Worm (Caenorhabditis elegans) whole organism, L4 larva: ENCODE measurements around the gene str-84.

Experiments used
- F37D6.2 ChIP-seq: sonication (generic microtip); optimal IDR thresholded peaks from 2 replicates; lab custom pipeline; 2016; ENCODE audit warnings: mild to moderate bottlenecking, missing genetic modification characterization, missing compliant biosample characterization
- F44E2.7 ChIP-seq: fragments of 200-800 bp; sonication (Bioruptor generic); IDR thresholded peaks from 2 replicates; pipeline ENCODE4 v2.1.2; 2022; ENCODE audit warnings: missing genetic modification characterization, missing compliant biosample characterization
- F49E8.2 ChIP-seq: sonication (generic microtip); optimal IDR thresholded peaks from 2 replicates; lab custom pipeline; 2016; ENCODE audit warnings: missing compliant biosample characterization, mild to moderate bottlenecking, missing genetic modification characterization, borderline replicate concordance
- T26A8.4 ChIP-seq: fragments of 200-800 bp; sonication (Bioruptor generic); IDR thresholded peaks from 2 replicates; pipeline ENCODE4 v1.3.6; 2022; ENCODE audit warnings: missing genetic modification characterization, missing compliant biosample characterization
- aha-1 ChIP-seq: fragments of 150-350 bp; peaks from one replicate; lab custom pipeline; 2014; ENCODE audit warnings: missing biosample characterization, missing genetic modification characterization
- ama-1 ChIP-seq: fragments of 150-350 bp; optimal IDR thresholded peaks from 2 replicates; lab custom pipeline; 2014; ENCODE audit warnings: inconsistent platforms, mixed read lengths
- arid-1 ChIP-seq: fragments of 200-800 bp; sonication (Bioruptor generic); conservative IDR thresholded peaks from 2 replicates; pipeline ENCODE4 v1.3.6; 2022; ENCODE audit warnings: missing genetic modification reagents, missing genetic modification characterization, missing compliant biosample characterization
- attf-4 ChIP-seq: sonication (generic microtip); optimal IDR thresholded peaks from 3 replicates; lab custom pipeline; 2017; ENCODE audit warnings: missing biosample characterization, missing genetic modification characterization
- ceh-20 ChIP-seq: fragments of 200-800 bp; sonication (Bioruptor generic); IDR thresholded peaks from 2 replicates; pipeline ENCODE4 v1.3.6; 2022; ENCODE audit warnings: missing genetic modification reagents, missing genetic modification characterization, missing compliant biosample characterization
- ctbp-1 ChIP-seq: fragments of 200-800 bp; sonication (Bioruptor generic); IDR thresholded peaks from 2 replicates; pipeline ENCODE4 v1.3.6; 2022; ENCODE audit warnings: missing genetic modification reagents, missing genetic modification characterization, missing compliant biosample characterization
- daf-16 ChIP-seq, 3 experiments: sonication (generic microtip); optimal IDR thresholded peaks; 2 replicates each; lab custom pipeline; 2016 to 2017; ENCODE audit warnings: missing genetic modification characterization in 3 of 3, missing genetic modification reagents in 3 of 3, mild to moderate bottlenecking in 2 of 3, missing compliant biosample characterization in 2 of 3, missing biosample characterization in 1 of 3, moderate library complexity in 1 of 3
- daf-19 ChIP-seq: fragments of 200-800 bp; sonication (Bioruptor generic); conservative IDR thresholded peaks from 2 replicates; pipeline ENCODE4 v1.3.6; 2022; ENCODE audit warnings: missing genetic modification characterization, missing compliant biosample characterization
- duxl-1 ChIP-seq: sonication (generic microtip); optimal IDR thresholded peaks from 2 replicates; lab custom pipeline; 2016; ENCODE audit warnings: mild to moderate bottlenecking, missing genetic modification characterization, moderate library complexity, missing compliant biosample characterization; ENCODE audit not compliant: poor library complexity
- dve-1 ChIP-seq: sonication (generic microtip); optimal IDR thresholded peaks from 2 replicates; lab custom pipeline; 2017; ENCODE audit warnings: antibody characterized with exemption, mild to moderate bottlenecking, missing genetic modification characterization, missing compliant biosample characterization; ENCODE audit not compliant: insufficient read depth
- egl-43 ChIP-seq: fragments of 200-800 bp; sonication (Bioruptor generic); IDR thresholded peaks from 2 replicates; pipeline ENCODE4 v1.3.6; 2022; ENCODE audit warnings: missing genetic modification reagents, missing genetic modification characterization, missing compliant biosample characterization
- fos-1 ChIP-seq: fragments of 150-350 bp; optimal IDR thresholded peaks from 2 replicates; lab custom pipeline; 2014; ENCODE audit warnings: missing biosample characterization, missing genetic modification characterization
- hlh-11 ChIP-seq: fragments of 200-800 bp; sonication (Bioruptor generic); optimal IDR thresholded peaks from 2 replicates; lab custom pipeline; 2018; ENCODE audit warnings: mild to moderate bottlenecking, missing genetic modification characterization, missing compliant biosample characterization
- hlh-30 ChIP-seq: sonication (generic microtip); optimal IDR thresholded peaks from 2 replicates; lab custom pipeline; 2017; ENCODE audit warnings: antibody characterized with exemption, mild to moderate bottlenecking, missing genetic modification characterization, missing compliant biosample characterization; ENCODE audit not compliant: insufficient read depth
- hmg-1.1 ChIP-seq: fragments of 200-800 bp; sonication (Bioruptor generic); IDR thresholded peaks from 2 replicates; pipeline ENCODE4 v1.3.6; 2022; ENCODE audit warnings: missing genetic modification reagents, missing genetic modification characterization, missing compliant biosample characterization
- lin-1 ChIP-seq: fragments of 200-800 bp; sonication (Bioruptor generic); IDR thresholded peaks from 2 replicates; pipeline ENCODE4 v1.3.6; 2022; ENCODE audit warnings: missing genetic modification reagents, missing genetic modification characterization, missing compliant biosample characterization
- lin-13 ChIP-seq: fragments of 150-350 bp; optimal IDR thresholded peaks from 2 replicates; lab custom pipeline; 2014; ENCODE audit warnings: missing biosample characterization, missing genetic modification reagents, missing genetic modification characterization
- lin-29 ChIP-seq: fragments of 200-800 bp; sonication (Bioruptor generic); IDR thresholded peaks from 2 replicates; pipeline ENCODE4 v1.3.6; 2022; ENCODE audit warnings: missing genetic modification reagents, missing genetic modification characterization, missing compliant biosample characterization
- lsy-2 ChIP-seq, 2 experiments: fragments of 150-350 bp in 1 of 2; sonication (generic microtip) in 1 of 2; optimal IDR thresholded peaks; 2 replicates each; lab custom pipeline; 2014 to 2017; ENCODE audit warnings: missing biosample characterization in 2 of 2, missing genetic modification characterization in 2 of 2
- madf-9 ChIP-seq: fragments of 200-800 bp; sonication (Bioruptor generic); conservative IDR thresholded peaks from 2 replicates; pipeline ENCODE4 v1.3.6; 2022; ENCODE audit warnings: missing genetic modification reagents, missing genetic modification characterization, missing compliant biosample characterization
- mep-1 ChIP-seq: fragments of 150-350 bp; sonication (generic microtip); optimal IDR thresholded peaks from 3 replicates; lab custom pipeline; 2014; ENCODE audit warnings: missing biosample characterization, missing genetic modification characterization
- mes-2 ChIP-seq: sonication (generic microtip); optimal IDR thresholded peaks from 2 replicates; lab custom pipeline; 2016; ENCODE audit warnings: missing genotype, mild to moderate bottlenecking, missing genetic modification characterization, missing compliant biosample characterization; ENCODE audit not compliant: poor library complexity, severe bottlenecking
- mxl-2 ChIP-seq: fragments of 200-800 bp; sonication (Bioruptor generic); conservative IDR thresholded peaks from 2 replicates; pipeline ENCODE4 v1.3.6; 2022; ENCODE audit warnings: missing genetic modification reagents, missing genetic modification characterization, missing compliant biosample characterization
- mxl-3 ChIP-seq: fragments of 200-800 bp; sonication (Bioruptor generic); optimal IDR thresholded peaks from 2 replicates; lab custom pipeline; 2018; ENCODE audit warnings: mild to moderate bottlenecking, missing genetic modification characterization, missing compliant biosample characterization
- nhr-102 ChIP-seq: sonication (generic microtip); optimal IDR thresholded peaks from 2 replicates; lab custom pipeline; 2016; ENCODE audit warnings: mild to moderate bottlenecking, missing genetic modification characterization, moderate library complexity, missing compliant biosample characterization
- nhr-25 ChIP-seq: sonication (generic microtip); optimal IDR thresholded peaks from 2 replicates; lab custom pipeline; 2017; ENCODE audit warnings: missing genetic modification characterization, mild to moderate bottlenecking, missing compliant biosample characterization, antibody characterized with exemption, moderate library complexity, borderline replicate concordance; ENCODE audit not compliant: insufficient read depth
- nhr-28 ChIP-seq: fragments of 150-350 bp; optimal IDR thresholded peaks from 2 replicates; lab custom pipeline; 2014; ENCODE audit warnings: missing biosample characterization, missing genetic modification characterization
- nhr-41 ChIP-seq: fragments of 200-800 bp; sonication (Bioruptor generic); IDR thresholded peaks from 2 replicates; pipeline ENCODE4 v1.3.6; 2022; ENCODE audit warnings: missing genetic modification reagents, missing genetic modification characterization, missing compliant biosample characterization
- nhr-42 ChIP-seq: fragments of 200-800 bp; sonication (Bioruptor generic); IDR thresholded peaks from 2 replicates; pipeline ENCODE4 v1.3.6; 2022; ENCODE audit warnings: missing genetic modification characterization, missing compliant biosample characterization
- php-3 ChIP-seq: fragments of 200-800 bp; sonication (Bioruptor generic); IDR thresholded peaks from 2 replicates; pipeline ENCODE4 v1.3.6; 2022; ENCODE audit warnings: missing genetic modification reagents, missing genetic modification characterization, missing compliant biosample characterization
- sdz-12 ChIP-seq: fragments of 200-800 bp; sonication (Bioruptor generic); optimal IDR thresholded peaks from 2 replicates; lab custom pipeline; 2018; ENCODE audit warnings: mild to moderate bottlenecking, missing genetic modification characterization, missing compliant biosample characterization
- set-16 ChIP-seq: fragments of 200-800 bp; sonication (Bioruptor generic); IDR thresholded peaks from 2 replicates; pipeline ENCODE4 v1.3.6; 2022; ENCODE audit warnings: missing genetic modification reagents, missing genetic modification characterization, missing compliant biosample characterization
- spr-1 ChIP-seq: sonication (generic microtip); optimal IDR thresholded peaks from 2 replicates; lab custom pipeline; 2016; ENCODE audit warnings: mild to moderate bottlenecking, missing genetic modification characterization, missing compliant biosample characterization
- unc-62 ChIP-seq, 3 experiments: fragments of 150-350 bp in 1 of 3; sonication (generic microtip); optimal IDR thresholded peaks in 2 of 3; peaks in 1 of 3; 1 replicate in 1 of 3; 2 replicates in 2 of 3; lab custom pipeline; 2014 to 2017; ENCODE audit warnings: missing biosample characterization in 3 of 3, missing genetic modification characterization in 3 of 3, missing genetic modification reagents in 3 of 3, missing genotype in 1 of 3
- vab-7 ChIP-seq: fragments of 200-800 bp; sonication (Bioruptor generic); IDR thresholded peaks from 2 replicates; pipeline ENCODE4 v1.3.6; 2022; ENCODE audit warnings: missing genetic modification reagents, missing genetic modification characterization, missing compliant biosample characterization
- zag-1 ChIP-seq: fragments of 150-350 bp; optimal IDR thresholded peaks from 2 replicates; lab custom pipeline; 2014; ENCODE audit warnings: missing biosample characterization, missing genetic modification characterization
- zfp-3 ChIP-seq: fragments of 200-800 bp; sonication (Bioruptor generic); conservative IDR thresholded peaks from 2 replicates; pipeline ENCODE4 v1.3.6; 2022; ENCODE audit warnings: missing genetic modification reagents, missing genetic modification characterization, missing compliant biosample characterization
- ztf-11 ChIP-seq: fragments of 150-350 bp; optimal IDR thresholded peaks from 2 replicates; lab custom pipeline; 2014; ENCODE audit warnings: missing biosample characterization, missing genetic modification characterization

str-84 gene

DNA sequence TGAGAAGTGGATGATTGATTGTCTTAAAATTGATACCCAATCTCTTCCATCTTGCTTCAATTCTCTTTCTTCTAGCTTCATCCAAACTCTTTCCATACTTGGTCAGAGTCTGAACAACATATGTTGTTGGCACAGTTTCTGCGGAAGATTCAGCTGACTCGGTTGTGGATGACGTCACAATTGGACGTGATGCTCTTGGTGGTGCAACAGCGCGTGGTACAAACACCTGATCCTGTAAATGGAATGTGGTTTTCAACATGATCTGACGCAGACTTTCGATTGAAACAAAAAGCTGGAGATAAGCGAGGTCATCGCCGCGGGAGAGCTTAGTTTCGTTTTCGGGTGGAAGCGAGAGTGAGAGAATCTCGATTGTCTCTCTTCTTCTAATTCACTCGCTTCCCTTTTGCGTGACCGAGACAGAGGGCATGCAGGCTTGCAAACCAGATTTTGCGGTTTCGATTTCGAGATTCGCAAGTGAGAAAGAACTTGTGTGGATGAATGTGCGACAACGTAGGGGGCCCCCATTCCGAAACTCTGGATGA lies 38.2 kb downstream of the str-84 start:
- peak; percentile 22 for TF ChIP-seq aha-1 (tag; lab: Kevin White, UChicago)
- TF ChIP-seq zag-1: no peak
- peak; percentile 7 for TF ChIP-seq mxl-3 (GFP tag; lab: Kevin White, UChicago)
- TF ChIP-seq hlh-30 (tag; lab: Kevin White, UChicago): peak; percentile 71
- TF ChIP-seq, all 104 proteins: peak for 3

DNA sequence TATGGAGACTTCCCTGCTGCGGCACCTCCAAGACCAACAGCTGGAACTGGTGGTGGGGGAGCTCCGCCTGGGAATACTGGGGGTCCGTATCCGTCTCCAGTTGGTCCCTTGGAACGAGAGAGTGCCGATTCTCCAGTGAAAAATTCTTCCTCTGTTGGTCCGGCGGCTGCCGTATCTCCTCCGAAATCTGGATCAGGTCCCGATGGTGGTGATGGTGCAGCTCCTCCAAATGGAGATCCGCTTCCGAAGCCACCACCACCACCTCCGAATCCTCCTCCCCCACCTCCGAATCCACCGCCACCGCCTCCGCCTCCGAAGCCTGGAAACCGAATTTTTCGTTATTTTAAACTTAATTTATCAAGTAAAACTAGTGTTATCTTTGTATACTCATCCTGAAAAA lies 40.3 kb downstream of the str-84 start:
- no peak for TF ChIP-seq ztf-11 (tag; lab: Kevin White, UChicago)
- TF ChIP-seq F44E2.7: no peak
- no peak for TF ChIP-seq ceh-20
- TF ChIP-seq mep-1 (tag; lab: Kevin White, UChicago): no peak
- TF ChIP-seq fos-1: no peak
- no peak for TF ChIP-seq daf-19 (GFP tag; lab: Robert Waterston, UW)
- peak in 1 of 2 experiments; percentile 42 for TF ChIP-seq unc-62 (GFP tag; optimal IDR thresholded peaks at IDR 0.05 in 1 of 2; lab: Kevin White, UChicago)
- no peak for TF ChIP-seq unc-62 (tag; optimal IDR thresholded peaks at IDR 0.05; lab: Kevin White, UChicago)
- no peak for TF ChIP-seq lin-13 (GFP tag; lab: Kevin White, UChicago)
- no peak for TF ChIP-seq F49E8.2 (tag; lab: Kevin White, UChicago)
- TF ChIP-seq F37D6.2: no peak
- TF ChIP-seq zag-1: no peak
- TF ChIP-seq set-16: peak; percentile 95
- TF ChIP-seq duxl-1 (tag; lab: Kevin White, UChicago): no peak
- TF ChIP-seq php-3 (GFP tag; lab: Robert Waterston, UW): no peak

DNA sequence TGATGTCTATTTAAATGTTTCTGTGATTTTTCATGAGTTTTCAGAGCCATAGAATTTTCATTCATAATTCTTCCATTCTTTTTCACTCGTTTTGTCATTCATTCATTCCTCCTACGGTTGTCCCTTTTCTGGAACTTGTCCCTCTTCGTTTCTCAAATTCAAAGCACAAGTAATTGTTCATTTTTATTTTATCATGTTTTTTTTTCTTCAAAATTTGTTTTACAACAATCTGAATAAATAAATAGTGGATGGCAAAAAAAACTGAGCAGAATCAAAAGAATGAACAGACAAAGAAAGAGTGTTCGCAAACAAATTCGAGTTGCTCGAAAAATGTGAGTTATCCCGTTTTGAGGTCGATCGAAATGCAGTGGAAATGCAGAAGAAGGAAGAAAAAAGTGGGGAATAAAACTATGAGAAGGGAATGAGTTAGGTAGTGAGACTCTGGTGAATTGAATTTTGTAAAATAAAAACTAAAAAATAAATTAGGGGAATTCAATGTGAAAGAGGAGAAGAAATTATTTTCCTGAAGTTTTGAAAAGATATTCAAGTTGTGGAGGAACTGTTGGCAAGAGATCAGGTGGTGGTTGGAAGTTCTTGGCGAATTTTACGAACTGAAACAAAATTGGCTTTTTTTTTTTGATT lies 41.2 kb downstream of the str-84 start:
- TF ChIP-seq daf-19 (GFP tag; lab: Robert Waterston, UW): 0 out of 2 replicates have a peak, but pooled peaks have one; percentile 29
- peak; percentile 43; the same call in 1 of the 2 replicates for TF ChIP-seq ctbp-1 (GFP tag; lab: Robert Waterston, UW)
- 0 out of 2 replicates have a peak, but pooled peaks have one; percentile 13 for TF ChIP-seq hmg-1.1 (GFP tag; lab: Robert Waterston, UW)
- TF ChIP-seq hlh-11 (tag; lab: Kevin White, UChicago): peak; percentile 47
- no peak for TF ChIP-seq fos-1
- TF ChIP-seq attf-4 (tag; lab: Kevin White, UChicago): no peak
- no peak for TF ChIP-seq nhr-102 (tag; lab: Kevin White, UChicago)
- TF ChIP-seq nhr-28 (tag; lab: Kevin White, UChicago): no peak
- TF ChIP-seq mxl-2 (GFP tag; lab: Robert Waterston, UW): no peak
- TF ChIP-seq egl-43 (GFP tag; lab: Robert Waterston, UW): no peak
- 0 out of 2 replicates have a peak, but pooled peaks have one; percentile 13 for TF ChIP-seq vab-7 (GFP tag; lab: Robert Waterston, UW)
- peak; percentile 87 for TF ChIP-seq aha-1 (tag; lab: Kevin White, UChicago)
- 0 out of 2 replicates have a peak, but pooled peaks have one; percentile 48 for TF ChIP-seq php-3 (GFP tag; lab: Robert Waterston, UW)
- TF ChIP-seq spr-1: no peak
- TF ChIP-seq sdz-12 (GFP tag; lab: Kevin White, UChicago): peak; percentile 54
- peak; percentile 87 for TF ChIP-seq lin-1 (GFP tag; lab: Robert Waterston, UW)
- 0 out of 2 replicates have a peak, but pooled peaks have one; percentile 41 for TF ChIP-seq nhr-42 (GFP tag; lab: Robert Waterston, UW)
- TF ChIP-seq T26A8.4 (GFP tag; lab: Robert Waterston, UW): peak; percentile 77
- no peak for TF ChIP-seq nhr-41 (GFP tag; lab: Robert Waterston, UW)
- peak; percentile 38; the same call in 1 of the 2 replicates for TF ChIP-seq lin-29
- TF ChIP-seq mep-1 (tag; lab: Kevin White, UChicago): peak; percentile 44
- TF ChIP-seq ama-1: peak; percentile 59
- TF ChIP-seq unc-62 (GFP tag; optimal IDR thresholded peaks at IDR 0.05 in 1 of 2; lab: Kevin White, UChicago): no peak
- no peak for TF ChIP-seq unc-62 (tag; optimal IDR thresholded peaks at IDR 0.05; lab: Kevin White, UChicago)
- TF ChIP-seq nhr-25 (tag; lab: Kevin White, UChicago): peak; percentile 12
- no peak for TF ChIP-seq mes-2 (tag; lab: Kevin White, UChicago)
- TF ChIP-seq dve-1 (tag; lab: Kevin White, UChicago): peak; percentile 37
- peak; percentile 53; the same call in 1 of the 2 replicates for TF ChIP-seq arid-1 (GFP tag; lab: Robert Waterston, UW)
- peak in 1 of 2 experiments; percentile 58 for TF ChIP-seq daf-16 (GFP tag; optimal IDR thresholded peaks at IDR 0.05; lab: Kevin White, UChicago)
- peak; percentile 42 for TF ChIP-seq daf-16 (tag; optimal IDR thresholded peaks at IDR 0.05; lab: Kevin White, UChicago)
- no peak for TF ChIP-seq ztf-11 (tag; lab: Kevin White, UChicago)
- TF ChIP-seq lsy-2 (tag; optimal IDR thresholded peaks at IDR 0.05; lab: Kevin White, UChicago): no peak
- peak; percentile 57; the same call in 1 of the 2 replicates for TF ChIP-seq madf-9 (GFP tag; lab: Robert Waterston, UW)
- TF ChIP-seq zfp-3 (GFP tag; lab: Robert Waterston, UW): peak; percentile 88
